Worm (Caenorhabditis elegans) whole organism, late embryonic: ENCODE data around the gene egl-36.

Source experiments
- ahr-1 ChIP-seq: sonication (generic microtip); optimal IDR thresholded peaks from 2 replicates; lab custom pipeline; 2016; ENCODE audit warnings: missing genetic modification characterization, missing compliant biosample characterization
- ceh-30 ChIP-seq: fragments of 150-350 bp; optimal IDR thresholded peaks from 2 replicates; lab custom pipeline; 2014; ENCODE audit warnings: missing biosample characterization, missing genetic modification characterization
- unc-3 ChIP-seq, 2 experiments: fragments of 200-800 bp in 1 of 2; sonication (Bioruptor generic) in 1 of 2; sonication (generic microtip) in 1 of 2; conservative IDR thresholded peaks in 1 of 2; optimal IDR thresholded peaks in 1 of 2; 2 replicates each; pipeline versions ENCODE4 v1.3.6 to Lab custom; 2016 to 2022; ENCODE audit warnings: missing compliant biosample characterization in 2 of 2, missing genetic modification characterization in 2 of 2, missing genetic modification reagents in 1 of 2

DNA sequence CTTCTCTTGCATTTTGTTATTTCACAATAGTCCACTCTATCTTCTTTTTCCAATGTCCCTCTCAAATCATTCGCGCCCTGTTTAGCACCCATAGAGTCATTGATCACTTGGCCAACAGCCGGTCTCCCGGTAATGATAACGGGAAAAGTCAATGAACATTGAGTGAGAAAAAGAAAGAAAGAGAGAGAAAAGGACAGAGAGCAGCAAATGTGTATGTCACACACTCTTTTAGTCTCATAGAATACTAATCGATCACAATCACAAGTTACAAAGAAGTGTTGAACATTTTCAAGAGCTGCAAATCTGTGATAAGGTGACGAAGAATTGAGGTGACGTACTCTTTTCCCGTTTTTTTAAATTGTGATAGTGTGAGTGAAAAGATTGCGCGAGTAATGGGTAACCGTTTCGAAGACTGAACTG, 38.0 kb downstream of the egl-36 start:
- no peak for TF ChIP-seq ahr-1 (tag; lab: Kevin White, UChicago)
- TF ChIP-seq unc-3 (GFP tag; conservative IDR thresholded peaks at IDR 0.05; lab: Robert Waterston, UW): no peak
- TF ChIP-seq unc-3 (tag; optimal IDR thresholded peaks at IDR 0.05; lab: Kevin White, UChicago): no peak
- TF ChIP-seq ceh-30 (tag; lab: Kevin White, UChicago): no peak
